Worm (Caenorhabditis elegans) whole organism, mixed stage, embryonic: Measurements from ENCODE around the gene sel-7.

Source experiments
- ceh-39 ChIP-seq: fragments of 150-350 bp; optimal IDR thresholded peaks from 2 replicates; lab custom pipeline; 2014; ENCODE audit warnings: missing biosample characterization, missing genetic modification characterization
- cnd-1 ChIP-seq: fragments of 200-800 bp; sonication (Bioruptor generic); optimal IDR thresholded peaks from 2 replicates; lab custom pipeline; 2018; ENCODE audit warnings: mild to moderate bottlenecking, missing genetic modification characterization, missing compliant biosample characterization
- elt-1 ChIP-seq: sonication (generic microtip); optimal IDR thresholded peaks from 2 replicates; lab custom pipeline; 2017; ENCODE audit warnings: missing genetic modification characterization, mild to moderate bottlenecking, missing compliant biosample characterization, antibody characterized with exemption, moderate library complexity, borderline replicate concordance; ENCODE audit not compliant: insufficient read depth
- elt-3 ChIP-seq: fragments of 150-350 bp; optimal IDR thresholded peaks from 2 replicates; lab custom pipeline; 2014; ENCODE audit warnings: missing biosample characterization, missing genetic modification characterization
- lin-13 ChIP-seq: fragments of 150-350 bp; optimal IDR thresholded peaks from 2 replicates; lab custom pipeline; 2014; ENCODE audit warnings: missing biosample characterization, missing genetic modification characterization
- mep-1 ChIP-seq: fragments of 150-350 bp; optimal IDR thresholded peaks from 2 replicates; lab custom pipeline; 2017; ENCODE audit warnings: missing biosample characterization, missing genetic modification reagents, missing genetic modification characterization, inconsistent platforms
- nhr-12 ChIP-seq: fragments of 150-350 bp; optimal IDR thresholded peaks from 2 replicates; lab custom pipeline; 2014; ENCODE audit warnings: missing biosample characterization, missing genetic modification characterization
- nhr-237 ChIP-seq: fragments of 150-350 bp; optimal IDR thresholded peaks from 2 replicates; lab custom pipeline; 2014; ENCODE audit warnings: missing biosample characterization, missing genetic modification characterization
- nhr-28 ChIP-seq: fragments of 150-350 bp; optimal IDR thresholded peaks from 2 replicates; lab custom pipeline; 2014; ENCODE audit warnings: missing biosample characterization, missing genetic modification characterization
- sptf-1 ChIP-seq: sonication (generic microtip); optimal IDR thresholded peaks from 2 replicates; lab custom pipeline; 2017; ENCODE audit warnings: mild to moderate bottlenecking, missing genetic modification characterization, moderate library complexity, missing compliant biosample characterization
- unc-39 ChIP-seq: fragments of 150-350 bp; optimal IDR thresholded peaks from 2 replicates; lab custom pipeline; 2014; ENCODE audit warnings: missing biosample characterization, missing genetic modification characterization
- unc-62 ChIP-seq: fragments of 150-350 bp; optimal IDR thresholded peaks from 2 replicates; lab custom pipeline; 2014; ENCODE audit warnings: missing biosample characterization, missing genetic modification reagents, missing genetic modification characterization

ce11 chrX:14366081-14366480, 25.8 kb upstream of the sel-7 start:
- TF ChIP-seq nhr-12 (tag; lab: Kevin White, UChicago) (no peak), lin-13 (no peak), sptf-1 (no peak), elt-1 (tag; lab: Kevin White, UChicago) (no peak), nhr-237 (no peak), nhr-28 (tag; lab: Kevin White, UChicago) (no peak), elt-3 (tag; lab: Kevin White, UChicago) (no peak), cnd-1 (tag; lab: Kevin White, UChicago) (no peak), mep-1 (tag; lab: Kevin White, UChicago) (no peak), ceh-39 (tag; lab: Kevin White, UChicago) (no peak), unc-62 (GFP tag; lab: Kevin White, UChicago) (no peak), unc-39 (tag; lab: Kevin White, UChicago) (no peak)
